Fruit fly (Drosophila melanogaster) whole organism, prepupa: ENCODE data around the gene CG12522.

Experiments
- Blimp-1 ChIP-seq: fragments of 200-800 bp; sonication (Bioruptor generic); optimal IDR thresholded peaks from 3 replicates; lab custom pipeline; 2017; ENCODE audit warnings: missing biosample characterization, missing genetic modification characterization, mild to moderate bottlenecking, moderate library complexity, missing genetic modification reagents
- CG10669 ChIP-seq: fragments of 200-800 bp; sonication (Bioruptor generic); optimal IDR thresholded peaks from 3 replicates; lab custom pipeline; 2018; ENCODE audit warnings: missing biosample characterization, mild to moderate bottlenecking, missing genetic modification characterization, moderate library complexity
- CG11762 ChIP-seq: fragments of 200-800 bp; sonication (Bioruptor generic); optimal IDR thresholded peaks from 3 replicates; lab custom pipeline; 2016; ENCODE audit warnings: missing biosample characterization, missing genetic modification characterization; ENCODE audit not compliant: insufficient read depth
- CG16779 ChIP-seq: fragments of 200-800 bp; sonication (Bioruptor generic); optimal IDR thresholded peaks from 3 replicates; lab custom pipeline; 2017; ENCODE audit warnings: missing biosample characterization, mild to moderate bottlenecking, missing genetic modification characterization
- CG3032 ChIP-seq: fragments of 200-800 bp; optimal IDR thresholded peaks from 2 replicates; lab custom pipeline; 2019; ENCODE audit warnings: missing biosample characterization, mild to moderate bottlenecking, missing genetic modification characterization, moderate library complexity
- CG31627 ChIP-seq: fragments of 200-800 bp; sonication (Bioruptor generic); optimal IDR thresholded peaks from 3 replicates; lab custom pipeline; 2016; ENCODE audit warnings: missing biosample characterization, missing genetic modification characterization
- CG32006 ChIP-seq: fragments of 200-800 bp; sonication (Bioruptor generic); optimal IDR thresholded peaks from 3 replicates; lab custom pipeline; 2017; ENCODE audit warnings: missing biosample characterization, mild to moderate bottlenecking, missing genetic modification characterization
- CG34406 ChIP-seq: fragments of 200-800 bp; sonication (Bioruptor generic); optimal IDR thresholded peaks from 3 replicates; lab custom pipeline; 2016; ENCODE audit warnings: missing biosample characterization, missing genetic modification characterization
- CG3919 ChIP-seq: fragments of 200-800 bp; sonication (Bioruptor generic); optimal IDR thresholded peaks from 3 replicates; lab custom pipeline; 2016; ENCODE audit warnings: missing biosample characterization, missing genetic modification characterization
- CG6163 ChIP-seq: fragments of 200-800 bp; sonication (Bioruptor generic); IDR thresholded peaks from 3 replicates; pipeline ENCODE4 v1.3.6; 2022; ENCODE audit warnings: missing biosample characterization, missing genetic modification characterization
- CG6276 ChIP-seq: fragments of 200-800 bp; sonication (Bioruptor generic); optimal IDR thresholded peaks from 2 replicates; lab custom pipeline; 2017; ENCODE audit warnings: missing biosample characterization, mild to moderate bottlenecking, missing genetic modification characterization
- CG6792 ChIP-seq: fragments of 200-800 bp; sonication (Bioruptor generic); optimal IDR thresholded peaks from 3 replicates; lab custom pipeline; 2016; ENCODE audit warnings: missing biosample characterization, missing genetic modification characterization
- CG6808 ChIP-seq: fragments of 200-800 bp; sonication (Bioruptor generic); optimal IDR thresholded peaks from 3 replicates; lab custom pipeline; 2017; ENCODE audit warnings: missing biosample characterization, missing genetic modification characterization, mild to moderate bottlenecking, moderate library complexity, missing genetic modification reagents
- CG7368 ChIP-seq: fragments of 200-800 bp; sonication (Bioruptor generic); optimal IDR thresholded peaks from 3 replicates; lab custom pipeline; 2016; ENCODE audit warnings: missing biosample characterization, missing genetic modification characterization
- CG8119 ChIP-seq: fragments of 200-800 bp; sonication (Bioruptor generic); IDR thresholded peaks from 3 replicates; pipeline ENCODE4 v1.3.6; 2022; ENCODE audit warnings: missing biosample characterization, missing genetic modification characterization
- CG8319 ChIP-seq: fragments of 200-800 bp; sonication (Bioruptor generic); optimal IDR thresholded peaks from 3 replicates; lab custom pipeline; 2016; ENCODE audit warnings: missing biosample characterization, missing genetic modification characterization
- CG8632 ChIP-seq: fragments of 200-800 bp; sonication (Bioruptor generic); optimal IDR thresholded peaks from 3 replicates; lab custom pipeline; 2016; ENCODE audit warnings: missing biosample characterization, missing genetic modification characterization
- CG9139 ChIP-seq: fragments of 200-800 bp; sonication (Bioruptor generic); optimal IDR thresholded peaks from 3 replicates; lab custom pipeline; 2017; ENCODE audit warnings: missing biosample characterization, mild to moderate bottlenecking, missing genetic modification characterization
- Eip78C ChIP-seq: fragments of 200-800 bp; sonication (Bioruptor generic); peaks from one replicate; lab custom pipeline; 2016; ENCODE audit warnings: missing biosample characterization, missing genetic modification characterization
- Eip93F ChIP-seq: fragments of 200-800 bp; sonication (Bioruptor generic); optimal IDR thresholded peaks from 2 replicates; lab custom pipeline; 2016; ENCODE audit warnings: missing biosample characterization, mild to moderate bottlenecking, missing genetic modification characterization
- Ets21C ChIP-seq: fragments of 200-800 bp; sonication (Bioruptor generic); optimal IDR thresholded peaks from 3 replicates; lab custom pipeline; 2016; ENCODE audit warnings: missing biosample characterization, missing genetic modification characterization
- Ets96B ChIP-seq: fragments of 200-800 bp; optimal IDR thresholded peaks from 2 replicates; lab custom pipeline; 2019; ENCODE audit warnings: missing biosample characterization, mild to moderate bottlenecking, missing genetic modification characterization, moderate library complexity
- Hr39 ChIP-seq: fragments of 200-800 bp; sonication (Bioruptor generic); optimal IDR thresholded peaks from 2 replicates; lab custom pipeline; 2016; ENCODE audit warnings: missing biosample characterization, missing genetic modification characterization
- Hr4 ChIP-seq: fragments of 200-800 bp; sonication (Bioruptor generic); optimal IDR thresholded peaks from 3 replicates; lab custom pipeline; 2016; ENCODE audit warnings: missing biosample characterization, missing genetic modification characterization
- Lpt ChIP-seq: fragments of 200-800 bp; sonication (Bioruptor generic); optimal IDR thresholded peaks from 3 replicates; lab custom pipeline; 2016; ENCODE audit warnings: missing biosample characterization, missing genetic modification characterization
- Met ChIP-seq: fragments of 200-800 bp; sonication (Bioruptor generic); optimal IDR thresholded peaks from 3 replicates; lab custom pipeline; 2016; ENCODE audit warnings: missing biosample characterization, missing genetic modification characterization
- OdsH ChIP-seq: fragments of 200-800 bp; sonication (Bioruptor generic); optimal IDR thresholded peaks from 3 replicates; lab custom pipeline; 2016; ENCODE audit warnings: missing biosample characterization, missing genetic modification characterization
- Sox14 ChIP-seq: fragments of 200-800 bp; sonication (Bioruptor generic); optimal IDR thresholded peaks from 3 replicates; lab custom pipeline; 2016; ENCODE audit warnings: missing biosample characterization, missing genetic modification characterization
- Sox15 ChIP-seq: fragments of 200-800 bp; sonication (Bioruptor generic); optimal IDR thresholded peaks from 3 replicates; lab custom pipeline; 2016; ENCODE audit warnings: missing biosample characterization, missing genetic modification characterization
- cyc ChIP-seq: fragments of 200-800 bp; sonication (Bioruptor generic); optimal IDR thresholded peaks from 3 replicates; lab custom pipeline; 2016; ENCODE audit warnings: missing biosample characterization, missing genetic modification characterization
- dsx ChIP-seq: fragments of 200-800 bp; optimal IDR thresholded peaks from 3 replicates; lab custom pipeline; 2019; ENCODE audit warnings: missing biosample characterization, mild to moderate bottlenecking, missing genetic modification characterization, moderate library complexity; ENCODE audit not compliant: poor library complexity, severe bottlenecking
- eg ChIP-seq: fragments of 200-800 bp; sonication (Bioruptor generic); IDR thresholded peaks from 3 replicates; pipeline ENCODE4 v1.3.6; 2022; ENCODE audit warnings: missing biosample characterization, missing genetic modification characterization
- esn ChIP-seq: fragments of 200-800 bp; sonication (Bioruptor generic); optimal IDR thresholded peaks from 2 replicates; lab custom pipeline; 2016; ENCODE audit warnings: missing biosample characterization, mild to moderate bottlenecking, missing genetic modification characterization, moderate library complexity
- fd85E ChIP-seq: fragments of 200-800 bp; sonication (Bioruptor generic); optimal IDR thresholded peaks from 3 replicates; lab custom pipeline; 2016; ENCODE audit warnings: missing biosample characterization, missing genetic modification characterization
- fkh ChIP-seq: fragments of 200-800 bp; sonication (Bioruptor generic); optimal IDR thresholded peaks from 3 replicates; lab custom pipeline; 2017; ENCODE audit warnings: missing biosample characterization, mild to moderate bottlenecking, missing genetic modification characterization, moderate library complexity
- lz ChIP-seq: fragments of 200-800 bp; sonication (Bioruptor generic); optimal IDR thresholded peaks from 3 replicates; lab custom pipeline; 2016; ENCODE audit warnings: missing biosample characterization, missing genetic modification characterization
- pdm3 ChIP-seq: fragments of 200-800 bp; sonication (Bioruptor generic); optimal IDR thresholded peaks from 3 replicates; lab custom pipeline; 2016; ENCODE audit warnings: missing biosample characterization, missing genetic modification characterization
- salr ChIP-seq, 2 experiments: fragments of 200-800 bp; sonication (Bioruptor generic); optimal IDR thresholded peaks; 3 replicates each; lab custom pipeline; 2016 to 2018; ENCODE audit warnings: missing biosample characterization in 2 of 2, missing genetic modification characterization in 2 of 2, mild to moderate bottlenecking in 1 of 2
- ss ChIP-seq, 2 experiments: fragments of 200-800 bp; sonication (Bioruptor generic); optimal IDR thresholded peaks; 2 replicates in 1 of 2; 3 replicates in 1 of 2; lab custom pipeline; 2017 to 2018; ENCODE audit warnings: mild to moderate bottlenecking in 2 of 2, missing biosample characterization in 2 of 2, missing genetic modification characterization in 2 of 2, moderate library complexity in 1 of 2
- svp ChIP-seq: fragments of 200-800 bp; sonication (Bioruptor generic); peaks from one replicate; lab custom pipeline; 2016; ENCODE audit warnings: missing biosample characterization, missing genetic modification characterization
- topi ChIP-seq: fragments of 200-800 bp; sonication (Bioruptor generic); optimal IDR thresholded peaks from 3 replicates; lab custom pipeline; 2016; ENCODE audit warnings: missing biosample characterization, missing genetic modification characterization

Gene CG12522

DNA sequence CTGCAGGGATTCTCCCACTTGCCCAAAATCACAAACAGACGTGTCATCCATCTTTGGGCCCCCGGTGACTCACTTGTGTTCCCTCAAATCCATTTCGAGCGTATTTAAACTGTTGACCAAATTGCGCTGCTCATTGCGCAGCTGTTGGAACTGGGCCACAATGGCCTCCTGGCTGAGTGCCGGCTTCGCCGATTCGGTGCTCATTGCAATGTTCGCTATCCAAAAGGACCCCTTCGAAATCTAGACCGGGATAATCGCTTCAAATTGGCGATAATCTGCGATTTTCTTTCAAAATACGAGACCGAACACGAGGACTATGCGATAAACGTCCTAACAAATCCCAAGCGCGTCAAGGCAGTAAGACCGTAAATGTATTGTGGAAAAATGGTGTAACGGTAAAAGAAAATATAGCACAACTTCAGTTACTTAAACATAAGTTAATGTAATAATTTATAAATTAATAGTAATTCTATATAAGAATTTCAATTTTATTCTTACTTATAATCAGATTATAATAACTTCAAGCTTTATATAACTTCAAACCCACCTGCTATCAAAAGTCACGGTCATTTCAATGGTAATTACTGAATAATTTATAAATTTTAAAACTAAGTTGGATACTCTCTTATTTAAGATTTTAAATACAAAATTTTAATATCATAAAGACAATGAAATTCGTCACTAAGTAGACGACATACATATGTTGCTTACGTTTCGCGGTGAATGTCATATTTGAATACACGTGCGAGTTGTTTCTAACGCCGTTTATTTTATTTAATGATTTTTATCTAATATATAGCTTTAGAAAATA is 33.8 kb upstream of the CG12522 start, which contains the start of the genes Pfdn2 and Noc1 (continued):
- no peak for TF ChIP-seq CG11762 (GFP tag; lab: Kevin White, UChicago)
- no peak for TF ChIP-seq Ets21C
- no peak for TF ChIP-seq ss (GFP tag; optimal IDR thresholded peaks at IDR 0.05; lab: Kevin White, UChicago)
- no peak for TF ChIP-seq CG6808
- no peak for TF ChIP-seq Lpt (GFP tag; lab: Kevin White, UChicago)
- TF ChIP-seq OdsH (GFP tag; lab: Kevin White, UChicago): no peak
- TF ChIP-seq CG3032 (tag; lab: Kevin White, UChicago): peak; percentile 31
- no peak for TF ChIP-seq CG6276 (GFP tag; lab: Kevin White, UChicago)
- peak; percentile 51 for TF ChIP-seq CG31627
- TF ChIP-seq CG9139: no peak
- TF ChIP-seq CG16779 (tag; lab: Kevin White, UChicago): no peak
- no peak for TF ChIP-seq Met (GFP tag; lab: Kevin White, UChicago)
- no peak for TF ChIP-seq CG3919
- TF ChIP-seq Eip93F: no peak
- TF ChIP-seq CG7368 (GFP tag; lab: Kevin White, UChicago): no peak
- TF ChIP-seq eg (GFP tag; lab: Robert Waterston, UW): no peak
- TF ChIP-seq CG8319 (GFP tag; lab: Kevin White, UChicago): peak; percentile 2

dm6 chr3L:11083605-11084004 is 24.4 kb upstream of the CG12522 start:
- TF ChIP-seq Sox15 (GFP tag; lab: Kevin White, UChicago) (no peak), pdm3 (GFP tag; lab: Kevin White, UChicago) (no peak), CG6792 (GFP tag; lab: Kevin White, UChicago) (no peak), Ets96B (no peak), Hr39 (no peak), Blimp-1 (GFP tag; lab: Kevin White, UChicago) (peak; percentile 51), dsx (GFP tag; lab: Kevin White, UChicago) (no peak), CG32006 (GFP tag; lab: Kevin White, UChicago) (no peak), CG8119 (GFP tag; lab: Robert Waterston, UW) (peak; percentile 24; the same call in 1 of the 3 replicates)

dm6 chr3L:11084557-11085231 is 23.3 kb upstream of the CG12522 start:
- TF ChIP-seq Hr39: no peak
- TF ChIP-seq CG16779 (tag; lab: Kevin White, UChicago): peak; percentile 95
- TF ChIP-seq Lpt (GFP tag; lab: Kevin White, UChicago): peak; percentile 99
- peak; percentile 93 for TF ChIP-seq topi
- TF ChIP-seq dsx (GFP tag; lab: Kevin White, UChicago): peak; percentile 96
- peak; percentile 94 for TF ChIP-seq CG6792 (GFP tag; lab: Kevin White, UChicago)
- TF ChIP-seq fd85E (GFP tag; lab: Kevin White, UChicago): peak; percentile 83
- peak; percentile 96 for TF ChIP-seq CG7368 (GFP tag; lab: Kevin White, UChicago)
- peak; percentile 96 for TF ChIP-seq CG10669
- peak; percentile 99 for TF ChIP-seq Hr4 (GFP tag; lab: Kevin White, UChicago)
- TF ChIP-seq CG9139: peak; percentile 93
- peak; percentile 100 for TF ChIP-seq Eip78C (GFP tag; lab: Kevin White, UChicago)
- no peak for TF ChIP-seq Met (GFP tag; lab: Kevin White, UChicago)
- TF ChIP-seq salr (GFP tag; optimal IDR thresholded peaks at IDR 0.05; lab: Kevin White, UChicago): peak; percentile 94 to 99
- TF ChIP-seq Blimp-1 (GFP tag; lab: Kevin White, UChicago): peak; percentile 68
- TF ChIP-seq CG6163: peak; percentile 99
- TF ChIP-seq cyc (GFP tag; lab: Kevin White, UChicago): peak; percentile 90
- TF ChIP-seq CG8119 (GFP tag; lab: Robert Waterston, UW): peak; percentile 100
- TF ChIP-seq ss (GFP tag; optimal IDR thresholded peaks at IDR 0.05; lab: Kevin White, UChicago): peak; percentile 95 to 97
- TF ChIP-seq CG32006 (GFP tag; lab: Kevin White, UChicago): peak; percentile 99
- TF ChIP-seq Eip93F: no peak
- TF ChIP-seq OdsH (GFP tag; lab: Kevin White, UChicago): peak; percentile 98
- TF ChIP-seq esn (GFP tag; lab: Kevin White, UChicago): peak; percentile 92
- peak; percentile 96 for TF ChIP-seq CG3032 (tag; lab: Kevin White, UChicago)
- peak; percentile 85 for TF ChIP-seq CG8319 (GFP tag; lab: Kevin White, UChicago)
- peak; percentile 94 for TF ChIP-seq CG34406
- peak; percentile 98 for TF ChIP-seq Sox14 (GFP tag; lab: Kevin White, UChicago)
- TF ChIP-seq pdm3 (GFP tag; lab: Kevin White, UChicago): peak; percentile 98
- TF ChIP-seq lz (GFP tag; lab: Kevin White, UChicago): peak; percentile 88
- TF ChIP-seq CG31627: peak; percentile 87
- peak; percentile 98 for TF ChIP-seq CG3919
- TF ChIP-seq svp (GFP tag; lab: Kevin White, UChicago): no peak
- peak; percentile 93 for TF ChIP-seq CG8632
- peak; percentile 95 for TF ChIP-seq fkh (GFP tag; lab: Kevin White, UChicago)
